Fruit fly (Drosophila melanogaster) whole organism, adult: ENCODE results near the gene CG6276.

Source experiments
- CG14711 ChIP-seq: fragments of 200-800 bp; sonication (Bioruptor generic); optimal IDR thresholded peaks from 2 replicates; lab custom pipeline; 2018; ENCODE audit warnings: missing biosample characterization, mild to moderate bottlenecking, missing genetic modification characterization, moderate library complexity
- CG33017 ChIP-seq: fragments of 200-800 bp; sonication (Bioruptor generic); optimal IDR thresholded peaks from 2 replicates; lab custom pipeline; 2018; ENCODE audit warnings: missing biosample characterization, mild to moderate bottlenecking, missing genetic modification characterization, moderate library complexity
- Crg-1 ChIP-seq: fragments of 200-800 bp; sonication (Bioruptor generic); optimal IDR thresholded peaks from 2 replicates; lab custom pipeline; 2016; ENCODE audit warnings: missing biosample characterization, missing genetic modification characterization

- TF ChIP-seq CG14711 (no peak), CG33017 (tag; lab: Kevin White, UChicago) (no peak), Crg-1 (GFP tag; lab: Kevin White, UChicago) (no peak)
These were observed 36.3 kb upstream of the CG6276 start for dm6 chr3R:15356152-15356551.
